Fruit fly (Drosophila melanogaster) whole organism, embryonic: ENCODE measurements around the gene Shal.

ENCODE experiments used
- Ada2b ChIP-seq: fragments of 200-800 bp; sonication (Bioruptor generic); IDR thresholded peaks from 2 replicates; pipeline ENCODE4 v1.3.6; 2022; ENCODE audit warnings: missing biosample characterization, missing genetic modification characterization
- kni ChIP-seq: fragments of 200-800 bp; sonication (Bioruptor generic); optimal IDR thresholded peaks from 3 replicates; lab custom pipeline; 2017; ENCODE audit warnings: mild to moderate bottlenecking, missing biosample characterization, missing genetic modification reagents, missing genetic modification characterization
- psq ChIP-seq: fragments of 200-800 bp; sonication (Bioruptor generic); optimal IDR thresholded peaks from 2 replicates; lab custom pipeline; 2017; ENCODE audit warnings: missing biosample characterization, missing genetic modification characterization

DNA sequence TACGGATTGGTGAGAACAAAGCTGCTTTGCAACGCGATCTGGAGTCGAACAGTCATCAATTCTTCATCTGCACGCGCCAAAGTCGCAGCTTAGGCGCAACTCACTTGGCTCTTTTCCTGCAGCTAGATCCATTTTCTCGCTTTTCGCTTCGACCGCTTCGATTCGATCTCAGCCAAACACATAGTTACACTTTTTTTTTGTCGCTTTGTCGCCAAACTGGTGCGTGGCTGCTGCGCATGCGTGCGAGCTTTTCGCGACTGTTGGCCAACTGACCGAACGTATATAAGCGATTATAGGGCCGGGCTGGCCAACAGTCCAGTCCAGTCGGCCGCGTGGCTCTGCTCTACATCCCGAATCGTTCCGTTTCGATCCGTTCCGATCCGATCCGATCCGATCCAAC is 51.9 kb downstream of the Shal start, which contains the start of gene Cpr76Bd:
- TF ChIP-seq psq (GFP tag; lab: Kevin White, UChicago) (no peak), kni (GFP tag; lab: Kevin White, UChicago) (no peak), Ada2b (GFP tag; lab: Robert Waterston, UW) (no peak)
